Fruit fly (Drosophila melanogaster): ENCODE measurements around the gene ArgRS.

DNA sequence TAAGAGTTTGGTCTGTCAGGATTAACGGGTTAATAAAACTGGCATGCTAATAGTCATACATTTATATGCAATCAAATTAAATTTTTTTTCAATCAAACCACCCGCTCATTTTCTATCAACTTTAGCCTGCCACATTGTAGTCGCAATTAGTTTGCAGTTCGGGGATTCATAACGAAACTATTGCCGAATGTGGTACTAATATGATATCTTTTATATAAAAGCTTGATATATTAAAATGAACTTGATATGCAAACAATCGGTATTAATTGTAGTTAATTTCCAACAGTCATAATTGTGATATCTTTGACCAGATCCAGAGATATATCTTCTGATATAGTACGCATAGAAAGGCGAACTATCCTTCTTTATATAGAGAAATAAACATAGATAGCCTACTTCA is 22.1 kb upstream of the ArgRS start:
- TF ChIP-seq CG8478 (optimal IDR thresholded peaks at IDR 0.05) (no peak), CTCF (optimal IDR thresholded peaks at IDR 0.05) (no peak)
